Worm (Caenorhabditis elegans) whole organism, dauer: Measurements from ENCODE around the gene T19H5.4.

ENCODE experiments used
- unc-62 ChIP-seq: sonication (generic microtip); optimal IDR thresholded peaks from 2 replicates; lab custom pipeline; 2017; ENCODE audit warnings: missing biosample characterization, missing genetic modification reagents, missing genetic modification characterization

T19H5.4 gene

DNA sequence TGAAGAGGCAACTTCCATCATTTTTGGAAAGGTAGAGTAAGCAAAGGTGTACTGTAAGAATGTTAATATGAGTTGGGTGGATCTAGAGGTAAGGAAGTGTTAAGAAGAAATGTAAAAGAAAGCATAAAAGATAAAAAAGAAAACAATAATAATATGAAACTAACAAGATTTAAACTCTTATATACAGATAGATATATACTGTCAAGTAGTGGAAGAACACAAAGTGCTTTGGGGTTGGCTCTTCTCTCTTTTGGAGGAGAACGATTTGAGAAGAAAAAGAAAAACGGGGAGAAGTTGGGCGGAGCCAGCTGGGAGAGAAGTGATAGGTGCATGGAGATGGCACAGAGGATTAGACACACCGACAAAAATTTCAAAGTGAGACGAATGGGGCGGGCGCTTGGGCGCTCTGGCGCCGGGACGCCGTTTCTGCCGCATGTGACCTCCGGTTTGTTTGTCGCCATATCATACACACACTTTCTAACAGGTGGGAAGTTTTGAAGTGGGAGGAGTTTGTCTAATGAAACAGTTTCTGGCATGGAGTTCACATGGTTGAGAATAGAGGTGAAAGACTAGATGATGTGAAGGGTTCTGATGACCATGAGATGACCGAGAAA is at the start of gene T19H5.4:
Gene T19H5.4, minus strand, starts transcription at position 51 of the 614 bp plus-strand sequence.
- no peak for TF ChIP-seq unc-62 (GFP tag; lab: Kevin White, UChicago)

DNA sequence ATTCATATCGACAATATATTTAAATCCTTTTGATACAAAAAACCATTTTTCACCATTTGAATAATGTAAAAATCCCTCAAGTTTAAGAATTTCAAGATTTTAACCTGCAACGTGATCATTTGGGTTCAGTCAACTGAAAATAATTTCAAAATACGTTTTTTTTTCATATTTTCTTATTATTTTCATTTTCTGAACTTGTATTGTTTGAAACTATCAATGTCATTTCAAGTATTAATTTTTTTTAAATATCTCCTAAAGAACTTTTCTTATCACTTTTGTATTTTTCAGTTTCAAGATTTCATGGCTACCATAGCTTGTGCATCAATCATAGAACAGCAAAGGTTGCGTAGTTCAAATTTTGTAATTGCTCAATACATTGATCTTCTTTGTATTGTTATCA is 44.8 kb upstream of the T19H5.4 start, which contains the start of gene sra-9:
Gene sra-9, plus strand, starts transcription at position 301 of the 400 bp plus-strand sequence.
- TF ChIP-seq unc-62 (GFP tag; lab: Kevin White, UChicago) = no peak

DNA sequence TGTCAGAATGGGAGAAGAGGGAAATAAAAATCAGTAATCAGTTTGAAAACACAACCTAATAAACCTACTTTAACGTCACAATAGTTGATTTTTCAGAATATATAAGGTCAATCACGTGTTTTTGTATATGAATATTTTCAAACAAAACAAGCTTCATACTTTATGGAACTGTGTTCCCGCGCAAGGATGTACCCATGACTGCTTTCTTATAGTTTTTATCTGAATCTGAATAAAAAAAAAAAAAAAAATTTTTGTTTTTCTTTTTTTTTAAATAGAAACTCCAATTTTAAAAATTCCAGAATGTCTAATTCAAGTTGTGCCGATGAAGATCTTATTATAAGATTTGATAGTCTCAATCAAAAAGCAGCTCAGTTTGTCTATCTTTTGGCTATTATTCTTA is 41.3 kb upstream of the T19H5.4 start, which contains the start of gene sra-2:
Gene sra-2, plus strand, starts transcription at position 301 of the 400 bp plus-strand sequence.
- no peak for TF ChIP-seq unc-62 (GFP tag; lab: Kevin White, UChicago)

DNA sequence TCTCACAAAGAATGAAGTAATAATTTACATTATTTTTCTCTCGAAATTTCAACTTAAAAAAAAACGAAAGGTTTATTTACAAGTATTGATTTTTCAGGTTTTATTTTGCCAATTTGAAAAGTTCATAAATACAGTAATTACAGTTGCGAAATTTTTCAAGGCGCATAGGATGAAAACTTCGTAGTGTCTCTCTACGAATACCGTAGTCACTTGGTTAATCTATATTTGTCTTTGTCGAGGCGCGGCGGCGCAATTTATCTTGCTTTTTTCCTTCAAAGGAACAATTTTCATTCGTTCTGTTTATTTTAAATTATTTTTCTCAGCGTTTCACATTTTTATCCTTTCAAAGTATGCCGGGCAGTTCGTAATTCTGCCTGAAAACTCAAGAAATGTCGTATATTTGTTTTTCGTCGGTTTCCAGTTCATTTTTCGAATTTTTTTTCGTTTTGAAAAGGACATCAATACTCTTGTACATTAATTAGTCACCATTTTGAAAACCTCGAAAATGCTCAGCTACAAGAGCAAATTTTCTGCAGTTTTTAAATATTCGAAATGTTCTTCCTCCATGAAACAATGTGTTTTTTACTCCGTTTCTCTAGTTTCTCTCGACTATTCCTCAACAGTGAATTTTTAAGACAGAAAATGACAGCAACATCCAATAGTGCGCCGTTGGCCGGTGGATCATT is 36.5 kb upstream of the T19H5.4 start, which contains the start of gene mex-6:
Gene mex-6, plus strand, starts transcription at position 636 of the 686 bp plus-strand sequence.
- no peak for TF ChIP-seq unc-62 (GFP tag; lab: Kevin White, UChicago)

DNA sequence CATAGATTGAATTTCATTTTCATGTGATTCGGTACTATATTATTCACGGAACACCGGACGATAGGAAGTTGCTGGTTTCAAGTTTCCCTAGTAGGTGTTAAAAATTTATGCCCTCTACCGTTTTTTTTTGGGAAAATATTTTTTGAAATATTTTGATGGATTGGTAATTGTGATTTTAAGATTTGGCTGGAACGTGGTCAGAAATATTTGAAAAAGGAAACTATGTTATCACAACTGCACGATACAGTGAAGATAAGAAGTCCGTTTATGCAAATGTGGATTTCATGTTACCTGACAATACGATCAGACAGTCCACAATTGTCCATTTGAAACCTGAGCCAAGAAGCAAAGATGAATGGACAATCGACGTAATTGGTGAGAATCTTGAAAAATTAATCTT is 35.8 kb upstream of the T19H5.4 start, which contains the start of gene AH6.17:
Gene AH6.17, plus strand, starts transcription at position 185 of the 400 bp plus-strand sequence.
- no peak for TF ChIP-seq unc-62 (GFP tag; lab: Kevin White, UChicago)

DNA sequence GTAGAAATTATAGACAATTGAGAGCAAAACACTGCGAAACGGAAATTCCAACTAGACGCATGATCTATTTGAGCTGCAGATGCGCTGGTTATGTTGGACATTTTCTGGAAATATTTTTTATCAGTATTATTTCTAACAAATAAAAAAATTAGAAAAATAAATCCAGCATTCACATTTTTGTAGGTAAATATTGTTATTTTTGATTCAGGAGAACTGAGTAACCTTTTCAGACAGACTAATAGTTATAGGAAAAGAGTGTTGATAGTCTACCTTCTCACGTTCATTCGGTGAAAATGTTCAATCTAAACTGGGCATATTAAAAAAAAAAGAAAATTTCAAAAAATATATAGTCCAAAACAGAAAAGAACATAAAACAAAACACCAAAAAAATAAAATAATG is 34.4 kb upstream of the T19H5.4 start, which contains the start of gene sra-1:
Gene sra-1, minus strand, starts transcription at position 101 of the 400 bp plus-strand sequence.
- TF ChIP-seq unc-62 (GFP tag; lab: Kevin White, UChicago) = no peak

DNA sequence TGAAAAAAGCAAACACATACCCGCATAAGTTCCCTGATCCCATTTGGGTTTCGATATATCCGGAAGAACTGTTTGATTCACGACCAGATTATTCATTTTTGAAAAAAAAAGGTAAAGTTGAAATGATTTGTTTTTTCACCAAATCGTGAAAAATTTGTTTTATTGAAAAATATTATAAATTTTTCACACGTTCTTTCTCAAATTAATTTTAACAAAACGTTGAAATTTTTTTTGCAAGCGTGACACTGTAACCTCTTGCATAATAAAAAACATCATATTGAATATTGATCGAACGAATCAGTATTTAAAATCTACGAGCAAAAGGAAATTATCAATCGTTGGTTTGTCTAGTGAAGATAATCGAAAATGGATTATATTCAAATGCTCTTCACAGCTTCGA is 31.6 kb upstream of the T19H5.4 start, which contains the start of the genes sfxn-1.1 and AH6.3:
Gene sfxn-1.1, minus strand, starts transcription at position 101 of the 400 bp plus-strand sequence.
Gene AH6.3, plus strand, starts transcription at position 275 of the 400 bp plus-strand sequence.
- no peak for TF ChIP-seq unc-62 (GFP tag; lab: Kevin White, UChicago)

DNA sequence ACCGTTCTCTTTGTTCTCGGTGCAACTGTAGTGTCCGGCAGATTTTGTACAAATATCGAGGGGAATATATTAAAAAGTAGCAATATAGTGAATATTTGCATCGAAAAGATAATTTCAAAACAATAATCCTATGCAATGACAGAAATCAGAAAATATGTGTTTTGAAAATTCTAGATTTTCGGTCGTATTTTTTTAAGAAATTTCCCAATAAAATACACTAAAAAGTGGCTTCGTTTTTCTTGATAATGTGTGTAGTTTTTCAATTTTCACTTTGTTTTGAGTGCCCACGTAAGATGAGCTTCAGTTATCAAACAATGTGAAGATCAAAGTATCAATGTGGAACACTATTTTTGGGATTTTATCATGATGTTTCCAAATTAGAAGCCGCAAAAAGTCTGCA is 29.6 kb upstream of the T19H5.4 start, which contains the start of gene gcy-1:
Gene gcy-1, minus strand, starts transcription at position 101 of the 400 bp plus-strand sequence.
- no peak for TF ChIP-seq unc-62 (GFP tag; lab: Kevin White, UChicago)

DNA sequence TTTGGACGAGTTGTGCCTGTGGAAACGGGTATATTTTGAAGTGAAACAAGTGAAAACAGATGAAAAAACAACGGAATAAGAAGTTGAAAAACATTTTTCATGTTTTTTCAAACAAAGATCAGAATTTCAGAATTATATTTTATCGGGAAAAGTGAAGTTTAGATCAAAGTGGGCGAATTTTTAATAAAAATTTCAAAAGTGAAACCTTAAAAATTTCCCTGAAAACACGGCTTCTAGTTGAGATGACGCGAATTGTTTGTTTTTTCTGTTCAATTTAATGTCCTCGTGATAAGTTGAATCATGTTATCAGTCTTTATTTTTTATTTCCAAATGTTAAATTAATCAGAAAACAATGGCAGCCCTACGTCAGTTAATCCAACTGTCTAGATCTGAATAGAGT is 20.0 kb upstream of the T19H5.4 start, which contains the start of gene gcy-3:
Gene gcy-3, minus strand, starts transcription at position 101 of the 400 bp plus-strand sequence.
- no peak for TF ChIP-seq unc-62 (GFP tag; lab: Kevin White, UChicago)

DNA sequence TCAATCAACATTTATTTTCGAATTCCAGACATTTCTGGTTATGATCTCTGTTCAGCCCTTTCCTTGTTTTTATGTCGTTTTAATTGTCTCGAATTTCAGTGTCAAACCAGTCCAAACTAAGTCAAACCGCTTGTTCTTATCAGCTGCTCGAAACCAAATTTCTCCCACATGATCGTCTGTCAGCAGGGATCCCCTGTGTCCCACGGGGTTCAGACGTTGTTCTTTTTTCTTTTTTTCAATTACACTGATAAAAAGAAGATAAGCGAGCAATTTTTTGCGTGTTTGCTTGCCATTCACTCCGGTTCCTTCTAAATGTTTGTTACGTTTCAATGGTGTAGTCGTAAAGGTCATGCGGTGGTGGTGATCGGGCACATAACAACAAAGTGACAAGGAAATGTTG is 14.8 kb upstream of the T19H5.4 start:
- no peak for TF ChIP-seq unc-62 (GFP tag; lab: Kevin White, UChicago)

DNA sequence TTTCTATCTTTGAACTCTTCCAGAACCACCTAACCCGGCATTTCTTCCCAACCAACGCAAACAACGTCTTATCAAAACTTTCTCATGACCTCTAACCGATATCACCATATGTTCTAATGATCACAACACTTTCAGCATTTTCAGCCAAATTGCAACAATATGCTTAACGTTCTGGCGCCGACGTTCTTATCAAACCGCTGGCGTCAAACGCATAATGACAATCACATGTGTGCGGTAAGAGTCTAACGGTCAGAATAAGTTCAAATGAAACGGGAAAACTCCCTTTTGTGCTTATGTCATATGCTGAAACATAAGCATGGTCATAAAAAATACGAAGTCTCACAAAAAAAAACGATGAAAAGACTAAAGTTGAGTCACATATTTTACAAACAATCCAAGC is 13.7 kb upstream of the T19H5.4 start:
- TF ChIP-seq unc-62 (GFP tag; lab: Kevin White, UChicago) = no peak

DNA sequence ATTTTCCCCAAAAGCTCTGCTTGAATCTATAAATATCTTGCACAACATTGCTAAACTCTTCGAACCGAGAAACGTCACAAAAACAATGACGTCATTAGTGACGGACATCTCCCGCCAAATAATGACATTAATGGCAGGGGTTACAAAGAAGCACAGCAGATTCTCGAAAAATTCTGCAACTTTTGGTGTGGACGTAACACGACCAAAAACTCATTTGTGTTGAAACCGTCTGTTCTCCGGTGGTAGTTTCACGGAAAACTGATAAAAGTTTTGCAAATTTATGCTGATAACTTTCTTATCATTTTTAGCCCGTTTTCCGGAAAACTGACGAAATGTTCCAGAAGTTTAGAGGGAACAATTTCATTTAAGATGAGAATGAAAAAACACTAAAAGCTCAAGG is 11.4 kb upstream of the T19H5.4 start:
- no peak for TF ChIP-seq unc-62 (GFP tag; lab: Kevin White, UChicago)

DNA sequence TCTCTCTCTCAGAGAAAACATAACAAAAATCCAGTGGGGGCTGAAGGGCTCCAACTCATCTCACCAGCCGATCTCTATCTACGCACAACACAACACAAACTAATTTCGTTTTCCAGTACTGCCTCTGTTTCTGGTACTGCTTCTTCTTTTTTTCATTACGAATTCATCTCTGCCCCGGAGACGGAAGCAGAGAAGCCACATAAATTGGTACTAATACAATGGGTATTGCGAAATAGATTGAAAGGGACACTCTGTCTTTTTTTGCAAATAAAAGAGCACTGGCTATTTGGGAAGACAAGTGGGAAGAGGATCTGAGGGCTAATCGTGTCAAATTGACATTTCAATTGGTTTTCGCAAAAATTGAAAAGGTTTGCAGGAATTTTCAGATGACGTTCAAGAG is 10.1 kb upstream of the T19H5.4 start:
- no peak for TF ChIP-seq unc-62 (GFP tag; lab: Kevin White, UChicago)

DNA sequence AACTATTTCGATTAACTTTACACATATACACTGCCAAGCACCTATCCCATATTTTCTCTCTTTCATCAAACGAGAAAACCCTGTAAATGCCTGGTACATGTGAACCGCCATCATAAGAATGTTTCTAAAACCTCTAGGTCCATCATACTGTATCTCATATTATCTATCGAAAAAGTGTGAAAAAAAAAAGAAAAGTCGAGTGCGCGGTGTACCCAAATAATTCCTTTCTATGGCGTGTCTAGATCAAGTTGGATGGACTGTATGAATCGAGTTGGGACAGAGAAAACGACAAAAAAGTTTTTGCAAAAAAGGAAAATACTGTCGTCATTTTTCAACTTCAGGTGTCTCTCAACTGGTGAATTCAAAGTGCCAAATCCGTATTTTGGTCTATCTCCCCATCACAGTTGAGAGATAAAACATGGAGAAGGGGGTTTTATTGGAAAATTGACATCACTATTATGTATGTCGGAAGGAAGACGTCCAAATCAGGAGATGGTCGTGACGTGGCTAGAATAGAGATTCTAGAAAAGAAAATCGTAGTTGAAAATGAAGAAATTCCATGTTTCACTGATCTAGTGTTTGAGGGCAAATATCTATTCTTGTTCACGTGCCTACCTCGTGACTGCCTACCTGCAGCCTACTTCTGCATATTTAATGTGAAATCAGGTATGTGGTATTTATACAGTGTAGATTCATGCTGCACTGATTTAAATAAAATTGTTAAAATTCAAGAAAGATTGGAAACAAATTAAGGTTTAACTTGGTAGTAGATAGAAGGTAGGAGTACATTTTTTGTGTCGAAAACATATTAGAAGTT is 6.3 kb upstream of the T19H5.4 start:
- TF ChIP-seq unc-62 (GFP tag; lab: Kevin White, UChicago) = no peak

DNA sequence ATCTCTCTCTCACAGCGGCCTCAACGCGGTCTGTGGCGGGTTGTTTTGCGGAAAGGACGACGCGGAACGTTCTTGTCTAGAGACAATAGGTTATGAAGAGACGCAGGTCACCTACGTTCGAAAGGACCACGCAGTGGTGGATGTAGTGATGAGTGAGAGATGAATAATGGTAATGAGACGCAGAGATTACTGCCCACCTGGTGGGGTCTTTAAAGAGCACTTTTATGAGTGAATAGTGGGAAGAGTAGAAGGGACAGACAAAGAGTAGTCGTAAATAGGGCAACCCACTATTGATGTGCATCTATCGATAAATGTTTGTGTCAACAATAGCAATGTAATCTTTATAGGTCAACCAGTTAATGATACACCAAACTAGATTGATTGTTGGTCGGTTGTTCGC is 3.9 kb upstream of the T19H5.4 start:
- TF ChIP-seq unc-62 (GFP tag; lab: Kevin White, UChicago) = no peak
